Fruit fly (Drosophila melanogaster): ENCODE measurements around the gene CG4161.

Gene CG4161

dm6 chr2L:15463515-15463914 is 30.4 kb downstream of the CG4161 start (continued):
- TF ChIP-seq CG15514 (GFP tag; optimal IDR thresholded peaks at IDR 0.05): no peak
- peak; percentile 19 for TF ChIP-seq CG17829 (tag; optimal IDR thresholded peaks at IDR 0.05)
- no peak for TF ChIP-seq maf-S (GFP tag; optimal IDR thresholded peaks at IDR 0.05)
- no peak for TF ChIP-seq crc (GFP tag; optimal IDR thresholded peaks at IDR 0.05)
- no peak for TF ChIP-seq CG7372 (GFP tag; IDR thresholded peaks at IDR 0.05)
- TF ChIP-seq CG10147 (GFP tag; optimal IDR thresholded peaks at IDR 0.05): no peak
- no peak for TF ChIP-seq ap (GFP tag; IDR thresholded peaks at IDR 0.05)
- TF ChIP-seq CG4854 (GFP tag; optimal IDR thresholded peaks at IDR 0.05): no peak
- TF ChIP-seq CG31224 (GFP tag; IDR thresholded peaks at IDR 0.05): no peak
- TF ChIP-seq CG13894 (tag; optimal IDR thresholded peaks at IDR 0.05): no peak

- no peak for TF ChIP-seq CG6175 (GFP tag; IDR thresholded peaks at IDR 0.05)
- TF ChIP-seq Sox100B (GFP tag; optimal IDR thresholded peaks at IDR 0.05): no peak
- TF ChIP-seq Xrp1 (GFP tag; IDR thresholded peaks at IDR 0.05): peak; percentile 58; the same call in 1 of the 2 replicates
- no peak for TF ChIP-seq slp2 (GFP tag; optimal IDR thresholded peaks at IDR 0.05)
- TF ChIP-seq CG12391 (tag; optimal IDR thresholded peaks at IDR 0.05): peak; percentile 34
- TF ChIP-seq grn (GFP tag; optimal IDR thresholded peaks at IDR 0.05): peak; percentile 50
- no peak for TF ChIP-seq CG2889 (GFP tag; IDR thresholded peaks at IDR 0.05)
- no peak for TF ChIP-seq peb (GFP tag; IDR thresholded peaks at IDR 0.05)
- no peak for TF ChIP-seq hbn (GFP tag; IDR thresholded peaks at IDR 0.05; ENCODE audit: partially characterized antibody)
- no peak for TF ChIP-seq emc (GFP tag; optimal IDR thresholded peaks at IDR 0.05)
- no peak for TF ChIP-seq bowl (GFP tag; IDR thresholded peaks at IDR 0.05)
- TF ChIP-seq bab2 (GFP tag; optimal IDR thresholded peaks at IDR 0.05): peak; percentile 35
- TF ChIP-seq CG30403 (GFP tag; optimal IDR thresholded peaks at IDR 0.05): peak; percentile 24
- no peak for TF ChIP-seq cato (GFP tag; optimal IDR thresholded peaks at IDR 0.05; ENCODE audit: borderline replicate concordance)
- no peak for TF ChIP-seq CG16815 (GFP tag; optimal IDR thresholded peaks at IDR 0.05)
- no peak for TF ChIP-seq usp (GFP tag; optimal IDR thresholded peaks at IDR 0.05)
- no peak for TF ChIP-seq Dek (tag; optimal IDR thresholded peaks at IDR 0.05)
- no peak for TF ChIP-seq insv (GFP tag; optimal IDR thresholded peaks at IDR 0.05)
- no peak for TF ChIP-seq Gug (GFP tag; IDR thresholded peaks at IDR 0.05)
- no peak for TF ChIP-seq HmgZ (tag; optimal IDR thresholded peaks at IDR 0.05)
- TF ChIP-seq tio (GFP tag; optimal IDR thresholded peaks at IDR 0.05): no peak
- peak; percentile 15 for TF ChIP-seq CG10267 (tag; optimal IDR thresholded peaks at IDR 0.05)
- no peak for TF ChIP-seq Hand (GFP tag; optimal IDR thresholded peaks at IDR 0.05)
- TF ChIP-seq B-H1 (GFP tag; IDR thresholded peaks at IDR 0.05): no peak
- no peak for TF ChIP-seq CG13624 (GFP tag; optimal IDR thresholded peaks at IDR 0.05)
- peak; percentile 55 for TF ChIP-seq Blimp-1 (GFP tag; optimal IDR thresholded peaks at IDR 0.05)
- TF ChIP-seq eyg (GFP tag; optimal IDR thresholded peaks at IDR 0.05): no peak
- peak; percentile 7 for TF ChIP-seq CG13424 (tag; optimal IDR thresholded peaks at IDR 0.05)
- TF ChIP-seq CG32772 (GFP tag; IDR thresholded peaks at IDR 0.05): no peak
- no peak for TF ChIP-seq aop (GFP tag; IDR thresholded peaks at IDR 0.05)
- TF ChIP-seq croc (GFP tag; conservative IDR thresholded peaks at IDR 0.05): no peak
- peak; percentile 23 for TF ChIP-seq CG8388 (GFP tag; optimal IDR thresholded peaks at IDR 0.05)
- no peak for TF ChIP-seq Sry-δ (GFP tag; optimal IDR thresholded peaks at IDR 0.05)
- peak; percentile 36 for TF ChIP-seq unpg (GFP tag; optimal IDR thresholded peaks at IDR 0.05)
- TF ChIP-seq luna (GFP tag; optimal IDR thresholded peaks at IDR 0.05): no peak
- no peak for TF ChIP-seq shn (GFP tag; optimal IDR thresholded peaks at IDR 0.05)
- peak; percentile 31 for TF ChIP-seq CG2202 (tag; optimal IDR thresholded peaks at IDR 0.05)
- TF ChIP-seq bbx (GFP tag; IDR thresholded peaks at IDR 0.05; ENCODE audit: partially characterized antibody): no peak
- TF ChIP-seq CG11723 (GFP tag; optimal IDR thresholded peaks at IDR 0.05): no peak
- TF ChIP-seq z (GFP tag; IDR thresholded peaks at IDR 0.05): no peak
- TF ChIP-seq CG7839 (tag; optimal IDR thresholded peaks at IDR 0.05): peak; percentile 36
These were observed 32.0 kb downstream of the CG4161 start for dm6 chr2L:15465121-15465520.
